Fruit fly (Drosophila melanogaster): ENCODE measurements around the gene Mis12.

The Mis12 gene

DNA sequence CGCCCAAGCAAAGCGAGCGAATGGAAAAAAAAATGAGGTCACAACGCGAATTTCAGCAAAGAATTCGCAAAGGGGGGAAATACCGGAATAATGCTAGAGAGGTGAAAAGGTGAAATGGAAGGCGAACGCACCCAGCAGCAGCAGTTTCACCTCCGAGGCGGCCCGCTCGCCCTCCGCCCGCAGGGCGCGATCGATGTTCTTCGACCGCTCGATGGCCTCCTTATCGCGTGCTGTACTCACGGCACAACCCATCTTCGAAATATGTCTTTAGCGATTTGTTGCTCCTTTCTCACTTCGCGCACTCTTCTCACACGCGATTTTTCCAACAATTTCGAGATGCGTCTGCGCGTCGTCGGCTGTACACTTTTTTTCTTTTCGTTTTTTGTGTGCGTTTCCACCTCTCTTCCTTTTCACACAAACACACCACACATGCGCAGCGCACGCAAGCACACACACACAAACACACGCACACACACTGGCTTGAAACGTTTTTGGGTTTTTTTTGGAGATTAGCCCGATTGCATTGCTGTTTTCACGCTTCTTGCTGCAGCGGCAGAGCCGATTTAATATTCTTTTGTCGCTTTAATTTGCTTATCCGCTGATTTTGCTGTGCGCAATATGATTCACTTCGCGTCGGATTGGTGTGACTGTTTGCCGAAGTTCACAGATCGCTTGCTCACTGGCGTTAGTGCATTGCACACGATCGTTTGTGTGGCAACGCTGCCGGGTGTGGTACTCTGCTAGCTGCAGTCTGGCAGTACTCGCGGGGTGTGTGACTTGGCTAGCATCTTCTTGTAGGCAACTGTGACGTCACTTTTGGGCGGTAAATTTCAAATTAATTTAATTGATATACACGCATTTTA, 10.8 kb upstream of the Mis12 start, which contains the start of gene Galphai:
TSS of gene Galphai (minus strand) at position 658 of the 863 bp plus-strand sequence.
- TF ChIP-seq OdsH (GFP tag; optimal IDR thresholded peaks at IDR 0.05) (no peak), dsf (GFP tag; optimal IDR thresholded peaks at IDR 0.05; ENCODE audit: borderline replicate concordance) (no peak), Mio (GFP tag; optimal IDR thresholded peaks at IDR 0.05) (no peak), sage (GFP tag; optimal IDR thresholded peaks at IDR 0.05) (no peak), Rel (GFP tag; optimal IDR thresholded peaks at IDR 0.05) (no peak), Rel (tag; optimal IDR thresholded peaks at IDR 0.05) (peak; percentile 95), Sp1 (GFP tag; optimal IDR thresholded peaks at IDR 0.05) (peak; percentile 44), lola (GFP tag; optimal IDR thresholded peaks at IDR 0.05) (no peak), HLH106 (tag; optimal IDR thresholded peaks at IDR 0.05) (peak; percentile 21), Abd-B (GFP tag; optimal IDR thresholded peaks at IDR 0.05) (no peak), foxo (GFP tag; optimal IDR thresholded peaks at IDR 0.05) (peak in 1 of 2 experiments; percentile 16), psq (GFP tag; optimal IDR thresholded peaks at IDR 0.05) (no peak), N (GFP tag; optimal IDR thresholded peaks at IDR 0.05) (no peak), Hr83 (GFP tag; optimal IDR thresholded peaks at IDR 0.05; ENCODE audit: poor library complexity, severe bottlenecking) (no peak), jim (GFP tag; optimal IDR thresholded peaks at IDR 0.05) (peak; percentile 40), tai (GFP tag; optimal IDR thresholded peaks at IDR 0.05) (no peak), CG32264 (GFP tag; optimal IDR thresholded peaks at IDR 0.05) (no peak), sv (GFP tag; optimal IDR thresholded peaks at IDR 0.05) (no peak), Dif (GFP tag; optimal IDR thresholded peaks at IDR 0.05; ENCODE audit: partially characterized antibody) (no peak), Jra (GFP tag; optimal IDR thresholded peaks at IDR 0.05) (peak; percentile 26), CrebA (GFP tag; optimal IDR thresholded peaks at IDR 0.05; ENCODE audit: borderline replicate concordance) (no peak), woc (GFP tag; optimal IDR thresholded peaks at IDR 0.05) (no peak), pan (optimal IDR thresholded peaks at IDR 0.05) (no peak), dl (GFP tag; optimal IDR thresholded peaks at IDR 0.05; ENCODE audit: insufficient read depth in 1 of 2, partially characterized antibody in 2 of 2) (peak in 1 of 2 experiments; percentile 17), Myc (optimal IDR thresholded peaks at IDR 0.05) (peak; percentile 6), h (GFP tag; optimal IDR thresholded peaks at IDR 0.05) (peak; percentile 11), Hnf4 (GFP tag; optimal IDR thresholded peaks at IDR 0.05) (peak; percentile 22), GATAd (GFP tag; optimal IDR thresholded peaks at IDR 0.05) (no peak), rgr (GFP tag; optimal IDR thresholded peaks at IDR 0.05) (peak; percentile 19), brk (GFP tag; optimal IDR thresholded peaks at IDR 0.05) (no peak), Vsx2 (GFP tag; optimal IDR thresholded peaks at IDR 0.05; ENCODE audit: partially characterized antibody) (no peak), ey (GFP tag; optimal IDR thresholded peaks at IDR 0.05) (no peak), dmrt93B (GFP tag; optimal IDR thresholded peaks at IDR 0.05) (no peak), Hr78 (GFP tag; optimal IDR thresholded peaks at IDR 0.05) (no peak), CG9705 (GFP tag; optimal IDR thresholded peaks at IDR 0.05) (no peak), fru (GFP tag; optimal IDR thresholded peaks at IDR 0.05) (peak; percentile 18), br (GFP tag; optimal IDR thresholded peaks at IDR 0.05) (no peak), usp (GFP tag; optimal IDR thresholded peaks at IDR 0.05) (no peak), Dfd (GFP tag; optimal IDR thresholded peaks at IDR 0.05) (no peak)

DNA sequence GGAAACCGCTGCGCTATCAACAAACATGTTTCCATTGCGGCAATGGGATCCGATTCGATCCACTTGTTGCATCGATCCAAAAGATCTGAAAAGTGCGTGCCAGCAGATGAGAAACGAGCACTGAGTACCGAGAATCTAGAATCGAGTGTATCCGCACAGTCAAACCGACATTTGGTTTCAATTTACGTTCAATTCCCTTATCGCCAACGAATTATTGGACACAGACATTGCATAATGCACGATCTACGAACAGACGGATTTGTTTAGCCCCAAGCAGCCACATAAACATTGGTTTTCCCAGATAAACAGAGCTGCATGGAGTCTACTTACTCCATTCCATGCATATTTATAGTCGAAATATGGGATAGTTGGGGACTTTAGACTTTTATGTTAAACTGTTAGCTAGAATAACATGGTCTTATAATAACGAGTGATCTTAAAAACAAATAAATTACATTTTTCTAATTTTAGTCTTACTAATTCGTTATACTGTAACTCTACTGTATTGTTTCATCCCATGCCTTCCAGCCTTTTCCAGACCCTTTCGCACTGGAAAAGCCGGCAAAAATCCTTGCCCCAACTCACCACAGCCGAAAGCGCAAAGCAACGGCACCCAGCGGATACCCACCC, 10.0 kb upstream of the Mis12 start:
- TF ChIP-seq Hr83 (GFP tag; optimal IDR thresholded peaks at IDR 0.05; ENCODE audit: poor library complexity, severe bottlenecking) (no peak), rgr (GFP tag; optimal IDR thresholded peaks at IDR 0.05) (no peak), GATAd (GFP tag; optimal IDR thresholded peaks at IDR 0.05) (no peak), Hr78 (GFP tag; optimal IDR thresholded peaks at IDR 0.05) (no peak), Rel (GFP tag; optimal IDR thresholded peaks at IDR 0.05) (no peak), Rel (tag; optimal IDR thresholded peaks at IDR 0.05) (no peak), foxo (GFP tag; optimal IDR thresholded peaks at IDR 0.05) (no peak), dsf (GFP tag; optimal IDR thresholded peaks at IDR 0.05; ENCODE audit: borderline replicate concordance) (no peak)

Measured in whole organism, wandering third instar larva.